Fruit fly (Drosophila melanogaster): ENCODE measurements around the gene vig2.

- TF ChIP-seq ttk (optimal IDR thresholded peaks at IDR 0.05) (no peak), Myc (optimal IDR thresholded peaks at IDR 0.05) (no peak), insv (optimal IDR thresholded peaks at IDR 0.05) (no peak), psq (optimal IDR thresholded peaks at IDR 0.05) (no peak)
Measured at dm6 chr3R:25172353-25172752, 49.2 kb downstream of the vig2 start.
